Worm (Caenorhabditis elegans): ENCODE data around the gene agl-1.

The agl-1 gene

ce11 chrII:14377796-14378195, 19.9 kb upstream of the agl-1 start, which contains the start of gene acr-20:
Gene acr-20 (minus strand): TSS chrII:14377896.
- TF ChIP-seq nhr-25 (tag; optimal IDR thresholded peaks at IDR 0.05) (no peak), gmeb-1 (tag; optimal IDR thresholded peaks at IDR 0.05) (no peak), alr-1 (tag; optimal IDR thresholded peaks at IDR 0.05) (no peak), zag-1 (tag; optimal IDR thresholded peaks at IDR 0.05) (no peak), lsy-2 (tag; optimal IDR thresholded peaks at IDR 0.05) (no peak), ceh-82 (tag; optimal IDR thresholded peaks at IDR 0.05) (no peak), lin-39 (tag; optimal IDR thresholded peaks at IDR 0.05) (no peak), crh-2 (tag; optimal IDR thresholded peaks at IDR 0.05) (no peak), sma-9 (GFP tag; optimal IDR thresholded peaks at IDR 0.05) (no peak), sma-9 (tag; optimal IDR thresholded peaks at IDR 0.05) (no peak)

ce11 chrII:14374594-14374993, 16.7 kb upstream of the agl-1 start:
- TF ChIP-seq nhr-21 (tag; optimal IDR thresholded peaks at IDR 0.05) (no peak), C34F6.9 (tag; optimal IDR thresholded peaks at IDR 0.05) (no peak)

DNA sequence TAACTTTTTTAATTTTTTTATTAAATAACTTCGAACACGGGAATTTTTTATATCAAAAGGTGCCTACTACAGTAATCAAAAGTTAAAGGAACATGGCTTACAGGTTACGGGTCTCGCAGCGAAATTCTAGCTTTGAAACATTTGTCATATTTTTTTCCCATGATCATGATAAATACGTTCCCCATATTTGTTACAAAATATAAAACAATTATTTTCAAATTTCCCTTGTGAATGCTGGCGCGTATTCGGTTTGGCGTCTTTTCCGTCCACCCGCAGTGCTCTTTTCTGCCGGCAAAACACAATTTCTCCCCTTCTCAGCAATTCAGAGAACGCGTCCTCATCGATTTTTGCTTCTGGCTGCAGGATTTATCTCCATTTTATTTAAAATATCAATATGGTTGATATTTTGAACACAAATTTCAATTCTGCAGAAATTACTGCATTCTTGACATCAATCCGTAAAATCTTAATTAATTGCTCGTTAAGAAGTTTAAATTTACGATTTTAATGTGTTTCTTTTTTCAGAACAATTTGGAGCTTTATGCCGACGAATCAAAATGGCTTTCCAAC, 7.4 kb upstream of the agl-1 start, which contains the start of gene imb-2:
TSS of gene imb-2 (plus strand) at position 520 of the 570 bp plus-strand sequence.
- TF ChIP-seq zag-1 (tag; optimal IDR thresholded peaks at IDR 0.05) (peak; percentile 45), mab-5 (tag; optimal IDR thresholded peaks at IDR 0.05) (peak; percentile 43), lin-11 (tag; optimal IDR thresholded peaks at IDR 0.05) (peak; percentile 66), snpc-4 (tag; optimal IDR thresholded peaks at IDR 0.05) (peak; percentile 6), mbf-1 (tag; optimal IDR thresholded peaks at IDR 0.05) (no peak), egl-27 (tag; optimal IDR thresholded peaks at IDR 0.05) (no peak), fos-1 (tag; optimal IDR thresholded peaks at IDR 0.05) (peak; percentile 18), nhr-25 (tag; optimal IDR thresholded peaks at IDR 0.05) (no peak), unc-55 (GFP tag; optimal IDR thresholded peaks at IDR 0.05) (peak; percentile 80), crh-2 (tag; optimal IDR thresholded peaks at IDR 0.05) (peak; percentile 60), nhr-129 (tag; optimal IDR thresholded peaks at IDR 0.05) (peak; percentile 44), lin-13 (GFP tag; optimal IDR thresholded peaks at IDR 0.05) (no peak), F13H6.1 (tag; optimal IDR thresholded peaks at IDR 0.05) (no peak), lsy-2 (tag; optimal IDR thresholded peaks at IDR 0.05) (peak; percentile 23 to 88), C34F6.9 (tag; optimal IDR thresholded peaks at IDR 0.05) (peak; percentile 68)

DNA sequence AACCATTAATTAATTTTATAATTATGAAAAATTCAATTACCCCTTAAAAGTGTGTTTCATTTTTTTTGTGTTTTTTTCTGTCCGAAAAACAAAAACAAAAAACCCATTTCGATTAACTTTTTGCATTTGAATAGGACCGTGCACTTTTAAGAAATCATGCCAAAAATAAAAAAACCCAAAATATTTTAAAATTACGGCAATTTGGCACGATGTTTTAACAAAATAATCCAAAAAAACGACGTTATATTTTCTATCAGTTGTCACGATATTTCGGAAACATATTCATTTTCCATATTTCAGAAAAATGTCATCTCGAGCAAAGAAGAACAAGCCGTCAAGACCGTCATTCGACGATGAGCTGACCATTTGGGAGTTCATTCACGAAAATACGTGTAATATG, 3.8 kb upstream of the agl-1 start, which contains the start of gene tebp-1:
TSS of gene tebp-1 (plus strand) at position 301 of the 400 bp plus-strand sequence.
- TF ChIP-seq nhr-21 (tag; optimal IDR thresholded peaks at IDR 0.05) (no peak), nhr-12 (tag; optimal IDR thresholded peaks at IDR 0.05) (no peak), R02D3.7 (tag; optimal IDR thresholded peaks at IDR 0.05) (no peak), lin-39 (tag; optimal IDR thresholded peaks at IDR 0.05) (no peak), ztf-1 (GFP tag; conservative IDR thresholded peaks at IDR 0.05) (no peak), peb-1 (tag; optimal IDR thresholded peaks at IDR 0.05) (no peak), zag-1 (tag; optimal IDR thresholded peaks at IDR 0.05) (no peak), elt-3 (tag; optimal IDR thresholded peaks at IDR 0.05) (no peak)

DNA sequence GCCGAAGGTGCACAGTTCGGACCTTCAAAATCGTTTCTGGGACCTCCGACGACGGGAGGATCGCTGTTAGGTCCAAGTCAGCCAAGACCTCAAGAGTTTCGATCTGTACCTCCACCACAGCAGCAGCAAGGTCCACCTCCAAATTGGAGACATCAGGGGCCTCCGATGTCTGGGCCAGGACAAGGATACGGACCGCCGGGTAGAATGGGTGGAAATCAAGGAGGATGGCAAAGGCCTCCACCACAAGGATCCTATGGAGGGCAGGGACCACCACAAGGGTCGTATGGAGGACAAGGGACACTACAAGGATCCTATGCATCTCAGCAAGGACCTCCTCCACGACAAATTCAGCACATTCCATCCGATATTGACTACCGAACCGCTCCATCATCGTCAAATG, 2.8 kb upstream of the agl-1 start:
- TF ChIP-seq nhr-21 (tag; optimal IDR thresholded peaks at IDR 0.05) (no peak), F13H6.1 (tag; optimal IDR thresholded peaks at IDR 0.05) (no peak), crh-2 (tag; optimal IDR thresholded peaks at IDR 0.05) (no peak), egl-27 (tag; optimal IDR thresholded peaks at IDR 0.05) (no peak), ztf-1 (GFP tag; conservative IDR thresholded peaks at IDR 0.05) (no peak), lsy-2 (tag; optimal IDR thresholded peaks at IDR 0.05) (no peak), Y55F3AM.14 (GFP tag; optimal IDR thresholded peaks at IDR 0.05) (no peak), alr-1 (tag; optimal IDR thresholded peaks at IDR 0.05) (no peak), mbf-1 (tag; optimal IDR thresholded peaks at IDR 0.05) (no peak), unc-62 (GFP tag; optimal IDR thresholded peaks at IDR 0.05) (no peak), unc-55 (GFP tag; optimal IDR thresholded peaks at IDR 0.05) (no peak)

- no peak for TF ChIP-seq ztf-11 (tag; optimal IDR thresholded peaks at IDR 0.05)
- TF ChIP-seq R02D3.7 (tag; optimal IDR thresholded peaks at IDR 0.05), result no peak
- TF ChIP-seq nhr-10 (tag; optimal IDR thresholded peaks at IDR 0.05), result no peak
- TF ChIP-seq ztf-1 (GFP tag; conservative IDR thresholded peaks at IDR 0.05), result no peak
- no peak for TF ChIP-seq gmeb-1 (tag; optimal IDR thresholded peaks at IDR 0.05)
- TF ChIP-seq unc-55 (GFP tag; optimal IDR thresholded peaks at IDR 0.05), result no peak
- TF ChIP-seq lin-13 (GFP tag; optimal IDR thresholded peaks at IDR 0.05), result no peak
- no peak for TF ChIP-seq skn-1 (tag; optimal IDR thresholded peaks at IDR 0.05)
- no peak for TF ChIP-seq ama-1 (optimal IDR thresholded peaks at IDR 0.05)
- no peak for TF ChIP-seq blmp-1 (tag; optimal IDR thresholded peaks at IDR 0.05; ENCODE audit: insufficient read depth)
- TF ChIP-seq aly-2 (tag; optimal IDR thresholded peaks at IDR 0.05), result no peak
Observed at ce11 chrII:14359007-14359406, 1.1 kb upstream of the agl-1 start.
